Worm (Caenorhabditis elegans) whole organism, L2 larva: ENCODE measurements around the gene F40F8.11.

Experiments used
- C34F6.9 ChIP-seq: fragments of 150-350 bp; optimal IDR thresholded peaks from 2 replicates; lab custom pipeline; 2014; ENCODE audit warnings: missing biosample characterization, missing genetic modification characterization
- F13H6.1 ChIP-seq: sonication (generic microtip); optimal IDR thresholded peaks from 2 replicates; lab custom pipeline; 2016; ENCODE audit warnings: missing genetic modification characterization, missing compliant biosample characterization
- R02D3.7 ChIP-seq: fragments of 150-350 bp; optimal IDR thresholded peaks from 2 replicates; lab custom pipeline; 2014; ENCODE audit warnings: missing biosample characterization, missing genetic modification characterization
- Y55F3AM.14 ChIP-seq: fragments of 200-800 bp; sonication (Bioruptor generic); optimal IDR thresholded peaks from 2 replicates; lab custom pipeline; 2018; ENCODE audit warnings: mild to moderate bottlenecking, missing genetic modification characterization, missing compliant biosample characterization
- ZK546.5 ChIP-seq: sonication (generic microtip); optimal IDR thresholded peaks from 2 replicates; lab custom pipeline; 2017; ENCODE audit warnings: missing biosample characterization, missing genetic modification characterization
- alr-1 ChIP-seq: fragments of 150-350 bp; optimal IDR thresholded peaks from 2 replicates; lab custom pipeline; 2014; ENCODE audit warnings: missing biosample characterization, missing genetic modification characterization
- ama-1 ChIP-seq: fragments of 150-350 bp; optimal IDR thresholded peaks from 2 replicates; lab custom pipeline; 2018; ENCODE audit warnings: inconsistent platforms
- blmp-1 ChIP-seq: sonication (generic microtip); optimal IDR thresholded peaks from 2 replicates; lab custom pipeline; 2017; ENCODE audit warnings: missing genetic modification characterization, mild to moderate bottlenecking, missing compliant biosample characterization, antibody characterized with exemption, moderate library complexity; ENCODE audit not compliant: insufficient read depth
- ceh-16 ChIP-seq: fragments of 150-350 bp; optimal IDR thresholded peaks from 2 replicates; lab custom pipeline; 2014; ENCODE audit warnings: missing biosample characterization, missing genetic modification characterization
- ceh-82 ChIP-seq: fragments of 150-350 bp; optimal IDR thresholded peaks from 2 replicates; lab custom pipeline; 2014; ENCODE audit warnings: missing biosample characterization, missing genetic modification characterization
- crh-2 ChIP-seq: sonication (generic microtip); optimal IDR thresholded peaks from 2 replicates; lab custom pipeline; 2017; ENCODE audit warnings: missing biosample characterization, missing genetic modification characterization
- dmd-4 ChIP-seq: sonication (generic microtip); optimal IDR thresholded peaks from 2 replicates; lab custom pipeline; 2017; ENCODE audit warnings: missing biosample characterization, missing genetic modification characterization
- egl-27 ChIP-seq: sonication (generic microtip); optimal IDR thresholded peaks from 3 replicates; lab custom pipeline; 2017; ENCODE audit warnings: missing biosample characterization, missing genetic modification reagents, missing genetic modification characterization
- elt-3 ChIP-seq: sonication (generic microtip); optimal IDR thresholded peaks from 2 replicates; lab custom pipeline; 2017; ENCODE audit warnings: missing biosample characterization, missing genetic modification characterization
- fos-1 ChIP-seq: fragments of 150-350 bp; optimal IDR thresholded peaks from 2 replicates; lab custom pipeline; 2014; ENCODE audit warnings: missing biosample characterization, missing genetic modification characterization
- gmeb-1 ChIP-seq: fragments of 150-350 bp; optimal IDR thresholded peaks from 2 replicates; lab custom pipeline; 2014; ENCODE audit warnings: missing biosample characterization, missing genetic modification characterization
- lin-11 ChIP-seq: fragments of 150-350 bp; sonication (generic microtip); optimal IDR thresholded peaks from 2 replicates; lab custom pipeline; 2014; ENCODE audit warnings: missing biosample characterization, missing genetic modification characterization, inconsistent platforms, mixed read lengths
- lin-13 ChIP-seq: fragments of 150-350 bp; optimal IDR thresholded peaks from 2 replicates; lab custom pipeline; 2014; ENCODE audit warnings: missing biosample characterization, missing genetic modification reagents, missing genetic modification characterization
- lin-39 ChIP-seq: fragments of 150-350 bp; optimal IDR thresholded peaks from 2 replicates; lab custom pipeline; 2014; ENCODE audit warnings: missing biosample characterization, missing genetic modification reagents, missing genetic modification characterization
- lsy-2 ChIP-seq, 2 experiments: fragments of 150-350 bp in 1 of 2; sonication (generic microtip) in 1 of 2; optimal IDR thresholded peaks; 2 replicates each; lab custom pipeline; 2014 to 2017; ENCODE audit warnings: missing biosample characterization in 2 of 2, missing genetic modification characterization in 2 of 2
- mab-5 ChIP-seq: fragments of 150-350 bp; optimal IDR thresholded peaks from 2 replicates; lab custom pipeline; 2014; ENCODE audit warnings: missing biosample characterization, missing genetic modification characterization
- mbf-1 ChIP-seq: sonication (generic microtip); optimal IDR thresholded peaks from 2 replicates; lab custom pipeline; 2017; ENCODE audit warnings: missing biosample characterization, missing genetic modification characterization
- mdl-1 ChIP-seq, 2 experiments: fragments of 150-350 bp in 1 of 2; sonication (generic microtip) in 1 of 2; optimal IDR thresholded peaks; 2 replicates each; lab custom pipeline; 2017; ENCODE audit warnings: missing biosample characterization in 2 of 2, missing genetic modification characterization in 2 of 2
- nhr-10 ChIP-seq: sonication (generic microtip); optimal IDR thresholded peaks from 2 replicates; lab custom pipeline; 2017; ENCODE audit warnings: missing biosample characterization, missing genetic modification characterization
- nhr-11 ChIP-seq: fragments of 150-350 bp; optimal IDR thresholded peaks from 2 replicates; lab custom pipeline; 2014; ENCODE audit warnings: missing biosample characterization, missing genetic modification characterization
- nhr-129 ChIP-seq: fragments of 150-350 bp; optimal IDR thresholded peaks from 2 replicates; lab custom pipeline; 2014; ENCODE audit warnings: missing biosample characterization, missing genetic modification characterization
- nhr-21 ChIP-seq: fragments of 150-350 bp; optimal IDR thresholded peaks from 2 replicates; lab custom pipeline; 2014; ENCODE audit warnings: missing biosample characterization, missing genetic modification characterization
- nhr-23 ChIP-seq: fragments of 150-350 bp; optimal IDR thresholded peaks from 2 replicates; lab custom pipeline; 2014; ENCODE audit warnings: missing biosample characterization, missing genetic modification reagents, missing genetic modification characterization
- nhr-237 ChIP-seq: fragments of 150-350 bp; optimal IDR thresholded peaks from 2 replicates; lab custom pipeline; 2014; ENCODE audit warnings: missing biosample characterization, missing genetic modification characterization
- nhr-25 ChIP-seq: fragments of 150-350 bp; sonication (generic microtip); optimal IDR thresholded peaks from 3 replicates; lab custom pipeline; 2014; ENCODE audit warnings: missing biosample characterization, missing genetic modification characterization
- nhr-6 ChIP-seq: fragments of 150-350 bp; optimal IDR thresholded peaks from 2 replicates; lab custom pipeline; 2014; ENCODE audit warnings: missing biosample characterization, missing genetic modification characterization
- nhr-77 ChIP-seq: fragments of 150-350 bp; optimal IDR thresholded peaks from 2 replicates; lab custom pipeline; 2014; ENCODE audit warnings: missing biosample characterization, missing genetic modification characterization
- peb-1 ChIP-seq: fragments of 150-350 bp; optimal IDR thresholded peaks from 2 replicates; lab custom pipeline; 2014; ENCODE audit warnings: missing biosample characterization, missing genetic modification characterization
- sem-4 ChIP-seq: fragments of 150-350 bp; optimal IDR thresholded peaks from 2 replicates; lab custom pipeline; 2014; ENCODE audit warnings: missing biosample characterization, missing genetic modification reagents, missing genetic modification characterization
- skn-1 ChIP-seq: sonication (generic microtip); optimal IDR thresholded peaks from 2 replicates; lab custom pipeline; 2017; ENCODE audit warnings: missing biosample characterization, missing genetic modification characterization
- sma-3 ChIP-seq: sonication (generic microtip); optimal IDR thresholded peaks from 2 replicates; lab custom pipeline; 2016; ENCODE audit warnings: missing genetic modification reagents, missing genetic modification characterization, missing compliant biosample characterization
- sma-9 ChIP-seq, 2 experiments: fragments of 150-350 bp in 1 of 2; sonication (generic microtip) in 1 of 2; optimal IDR thresholded peaks; 2 replicates each; lab custom pipeline; 2014 to 2016; ENCODE audit warnings: missing genetic modification characterization in 2 of 2, mild to moderate bottlenecking in 1 of 2, missing biosample characterization in 1 of 2, missing compliant biosample characterization in 1 of 2, missing genetic modification reagents in 1 of 2, moderate library complexity in 1 of 2
- snpc-4 ChIP-seq: fragments of 150-350 bp; optimal IDR thresholded peaks from 2 replicates; lab custom pipeline; 2014; ENCODE audit warnings: missing biosample characterization, missing genetic modification characterization
- unc-39 ChIP-seq: fragments of 150-350 bp; optimal IDR thresholded peaks from 2 replicates; lab custom pipeline; 2014; ENCODE audit warnings: missing biosample characterization, missing genetic modification characterization
- unc-55 ChIP-seq: fragments of 150-350 bp; sonication (generic microtip); optimal IDR thresholded peaks from 3 replicates; lab custom pipeline; 2014; ENCODE audit warnings: missing biosample characterization, missing genetic modification reagents, missing genetic modification characterization
- unc-62 ChIP-seq: fragments of 150-350 bp; optimal IDR thresholded peaks from 2 replicates; lab custom pipeline; 2014; ENCODE audit warnings: missing biosample characterization, missing genetic modification reagents, missing genetic modification characterization
- zag-1 ChIP-seq: fragments of 150-350 bp; optimal IDR thresholded peaks from 2 replicates; lab custom pipeline; 2014; ENCODE audit warnings: missing biosample characterization, missing genetic modification characterization
- ztf-1 ChIP-seq: fragments of 200-800 bp; sonication (Bioruptor generic); conservative IDR thresholded peaks from 2 replicates; pipeline ENCODE4 v1.3.6; 2022; ENCODE audit warnings: missing genetic modification characterization, missing compliant biosample characterization
- ztf-11 ChIP-seq: sonication (generic microtip); optimal IDR thresholded peaks from 2 replicates; lab custom pipeline; 2017; ENCODE audit warnings: missing biosample characterization, missing genetic modification characterization
- ztf-4 ChIP-seq: fragments of 150-350 bp; optimal IDR thresholded peaks from 2 replicates; lab custom pipeline; 2014; ENCODE audit warnings: missing biosample characterization, missing genetic modification characterization

F40F8.11 gene

ce11 chrII:11132542-11132941 lies at the start of gene F40F8.11:
TSS of gene F40F8.11 (minus strand) at chrII:11132590.
- TF ChIP-seq sma-3 (GFP tag; lab: Kevin White, UChicago): no peak
- no peak for TF ChIP-seq nhr-6 (tag; lab: Kevin White, UChicago)
- peak; percentile 38 for TF ChIP-seq nhr-25 (tag; lab: Kevin White, UChicago)
- TF ChIP-seq gmeb-1 (tag; lab: Kevin White, UChicago): peak; percentile 94
- no peak for TF ChIP-seq sem-4 (tag; lab: Kevin White, UChicago)
- peak; percentile 18 to 77 for TF ChIP-seq lsy-2 (tag; optimal IDR thresholded peaks at IDR 0.05; lab: Kevin White, UChicago)
- no peak for TF ChIP-seq Y55F3AM.14 (GFP tag; lab: Kevin White, UChicago)
- TF ChIP-seq blmp-1 (tag; lab: Kevin White, UChicago): no peak
- TF ChIP-seq nhr-21 (tag; lab: Kevin White, UChicago): no peak
- TF ChIP-seq ceh-82: no peak
- TF ChIP-seq nhr-10 (tag; lab: Kevin White, UChicago): no peak
- TF ChIP-seq C34F6.9 (tag; lab: Kevin White, UChicago): peak; percentile 60
- TF ChIP-seq ZK546.5 (tag; lab: Kevin White, UChicago): no peak
- TF ChIP-seq nhr-237 (tag; lab: Kevin White, UChicago): no peak
- no peak for TF ChIP-seq ztf-1 (GFP tag; lab: Robert Waterston, UW)
- TF ChIP-seq skn-1 (tag; lab: Kevin White, UChicago): no peak
- peak; percentile 15 for TF ChIP-seq F13H6.1 (tag; lab: Kevin White, UChicago)
- peak; percentile 22 for TF ChIP-seq ztf-4
- peak; percentile 80 for TF ChIP-seq unc-55
- TF ChIP-seq elt-3 (tag; lab: Kevin White, UChicago): no peak
- TF ChIP-seq ceh-16 (tag; lab: Kevin White, UChicago): no peak
- no peak for TF ChIP-seq lin-11
- peak; percentile 54 for TF ChIP-seq lin-13
- peak; percentile 1 for TF ChIP-seq nhr-129 (tag; lab: Kevin White, UChicago)
- no peak for TF ChIP-seq sma-9 (GFP tag; optimal IDR thresholded peaks at IDR 0.05; lab: Kevin White, UChicago)
- TF ChIP-seq sma-9 (tag; optimal IDR thresholded peaks at IDR 0.05; lab: Kevin White, UChicago): no peak
- no peak for TF ChIP-seq nhr-77
- no peak for TF ChIP-seq peb-1 (tag; lab: Kevin White, UChicago)
- no peak for TF ChIP-seq mbf-1 (tag; lab: Kevin White, UChicago)
- no peak for TF ChIP-seq dmd-4 (tag; lab: Kevin White, UChicago)
- no peak for TF ChIP-seq unc-39
- no peak for TF ChIP-seq nhr-23
- no peak for TF ChIP-seq unc-62 (GFP tag; lab: Kevin White, UChicago)
- TF ChIP-seq egl-27 (tag; lab: Kevin White, UChicago): no peak
- peak; percentile 48 for TF ChIP-seq crh-2 (tag; lab: Kevin White, UChicago)
- TF ChIP-seq mab-5 (tag; lab: Kevin White, UChicago): peak; percentile 44
- no peak for TF ChIP-seq R02D3.7 (tag; lab: Kevin White, UChicago)
- TF ChIP-seq, all 48 proteins: peak for 11

ce11 chrII:11181250-11181704 lies 48.9 kb upstream of the F40F8.11 start, which contains the start of gene bigr-1:
TSS of gene bigr-1 (plus strand) at chrII:11181654.
- no peak for TF ChIP-seq lsy-2 (tag; optimal IDR thresholded peaks at IDR 0.05; lab: Kevin White, UChicago)
- TF ChIP-seq F13H6.1 (tag; lab: Kevin White, UChicago): peak; percentile 3
- no peak for TF ChIP-seq zag-1 (tag; lab: Kevin White, UChicago)
- TF ChIP-seq lin-39 (tag; lab: Kevin White, UChicago): no peak
- TF ChIP-seq crh-2 (tag; lab: Kevin White, UChicago): peak; percentile 57
- TF ChIP-seq peb-1 (tag; lab: Kevin White, UChicago): no peak
- peak; percentile 44 for TF ChIP-seq fos-1 (tag; lab: Kevin White, UChicago)
- peak; percentile 4 for TF ChIP-seq nhr-129 (tag; lab: Kevin White, UChicago)
- no peak for TF ChIP-seq lin-13
- TF ChIP-seq ama-1: no peak
- no peak for TF ChIP-seq dmd-4 (tag; lab: Kevin White, UChicago)
- no peak for TF ChIP-seq alr-1 (tag; lab: Kevin White, UChicago)
- TF ChIP-seq nhr-10 (tag; lab: Kevin White, UChicago): no peak
- no peak for TF ChIP-seq ceh-16 (tag; lab: Kevin White, UChicago)
- no peak for TF ChIP-seq nhr-6 (tag; lab: Kevin White, UChicago)
- TF ChIP-seq ceh-82: no peak
- TF ChIP-seq mdl-1 (tag; optimal IDR thresholded peaks at IDR 0.05; lab: Kevin White, UChicago): peak in 1 of 2 experiments; percentile 9
- TF ChIP-seq nhr-11 (tag; lab: Kevin White, UChicago): no peak
- TF ChIP-seq mbf-1 (tag; lab: Kevin White, UChicago): no peak
- TF ChIP-seq skn-1 (tag; lab: Kevin White, UChicago): no peak
- TF ChIP-seq sma-9 (GFP tag; optimal IDR thresholded peaks at IDR 0.05; lab: Kevin White, UChicago): peak; percentile 83
- no peak for TF ChIP-seq sma-9 (tag; optimal IDR thresholded peaks at IDR 0.05; lab: Kevin White, UChicago)
- no peak for TF ChIP-seq snpc-4 (tag; lab: Kevin White, UChicago)
- no peak for TF ChIP-seq unc-55
- TF ChIP-seq unc-62 (GFP tag; lab: Kevin White, UChicago): no peak
- no peak for TF ChIP-seq ztf-11
- TF ChIP-seq nhr-21 (tag; lab: Kevin White, UChicago): peak; percentile 26
- no peak for TF ChIP-seq nhr-237 (tag; lab: Kevin White, UChicago)
- peak; percentile 27 for TF ChIP-seq gmeb-1 (tag; lab: Kevin White, UChicago)
- TF ChIP-seq ztf-4: no peak
- no peak for TF ChIP-seq elt-3 (tag; lab: Kevin White, UChicago)
- TF ChIP-seq, all 48 proteins: peak for 8
